Worm (Caenorhabditis elegans): ENCODE data around the gene zip-10.

DNA sequence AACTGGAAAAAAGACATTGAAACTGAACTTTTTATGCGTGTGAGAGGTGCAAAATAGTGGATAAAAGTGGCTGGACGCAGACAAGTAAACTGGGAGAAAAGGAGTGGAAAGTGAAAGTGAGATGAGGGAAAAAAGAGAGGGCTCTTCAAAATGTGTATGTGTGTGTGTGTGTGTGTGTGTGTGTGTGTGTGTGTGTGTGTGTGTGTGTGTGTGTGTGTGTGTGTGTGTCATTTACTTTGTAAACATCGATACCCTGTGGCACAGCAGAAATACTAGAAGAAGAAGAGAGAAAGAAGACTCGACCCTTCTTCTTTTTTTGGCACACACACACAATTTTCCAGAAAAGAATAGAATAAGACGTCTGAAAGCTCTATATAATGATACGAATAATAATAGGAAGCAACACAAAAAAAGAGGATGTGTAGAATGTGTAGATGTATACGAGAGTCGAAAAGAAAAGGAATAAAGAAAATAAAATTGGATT, 11.9 kb downstream of the zip-10 start:
- peak; percentile 30 for TF ChIP-seq snpc-4 (tag; optimal IDR thresholded peaks at IDR 0.05)
- TF ChIP-seq nhr-12 (tag; optimal IDR thresholded peaks at IDR 0.05) = no peak
- no peak for TF ChIP-seq elt-2 (tag; optimal IDR thresholded peaks at IDR 0.05)
- TF ChIP-seq aly-2 (tag; optimal IDR thresholded peaks at IDR 0.05) = no peak
- TF ChIP-seq ztf-11 (tag; optimal IDR thresholded peaks at IDR 0.05) = no peak
- TF ChIP-seq lsy-12 (tag; optimal IDR thresholded peaks at IDR 0.05) = peak; percentile 51
- no peak for TF ChIP-seq lin-15B (tag; optimal IDR thresholded peaks at IDR 0.05)
- TF ChIP-seq elt-1 (tag; optimal IDR thresholded peaks at IDR 0.05) = no peak
- TF ChIP-seq skn-1 (tag; optimal IDR thresholded peaks at IDR 0.05) = no peak
- TF ChIP-seq nhr-237 (tag; optimal IDR thresholded peaks at IDR 0.05) = no peak
